Worm (Caenorhabditis elegans) whole organism, midembryonic: ENCODE data around the gene fax-1.

Experiments used
- flt-1 ChIP-seq: fragments of 200-800 bp; sonication (Bioruptor generic); IDR thresholded peaks from 2 replicates; pipeline ENCODE4 v1.3.6; 2022; ENCODE audit warnings: missing genetic modification characterization, missing compliant biosample characterization
- klf-2 ChIP-seq: fragments of 200-800 bp; sonication (Bioruptor generic); conservative IDR thresholded peaks from 2 replicates; pipeline ENCODE4 v1.3.6; 2022; ENCODE audit warnings: missing genetic modification reagents, missing genetic modification characterization, missing compliant biosample characterization
- ref-1 ChIP-seq: fragments of 200-800 bp; sonication (Bioruptor generic); conservative IDR thresholded peaks from 2 replicates; pipeline ENCODE4 v1.3.6; 2022; ENCODE audit warnings: missing genetic modification reagents, missing genetic modification characterization, missing compliant biosample characterization
- tab-1 ChIP-seq: fragments of 200-800 bp; sonication (Bioruptor generic); IDR thresholded peaks from 2 replicates; pipeline ENCODE4 v1.3.6; 2022; ENCODE audit warnings: missing genetic modification characterization, missing compliant biosample characterization
- ztf-23 ChIP-seq: fragments of 200-800 bp; sonication (Bioruptor generic); IDR thresholded peaks from 2 replicates; pipeline ENCODE4 v1.3.6; 2022; ENCODE audit warnings: missing genetic modification reagents, missing genetic modification characterization, missing compliant biosample characterization
- ztf-29 ChIP-seq: fragments of 200-800 bp; sonication (Bioruptor generic); IDR thresholded peaks from 2 replicates; pipeline ENCODE4 v1.3.6; 2022; ENCODE audit warnings: missing genetic modification reagents, missing genetic modification characterization, missing compliant biosample characterization

ce11 chrX:3165569-3165968 lies 33.6 kb downstream of the fax-1 start, which contains the start of gene pfut-1:
- TF ChIP-seq ztf-29 (GFP tag; lab: Robert Waterston, UW): no peak
- TF ChIP-seq klf-2 (GFP tag; lab: Robert Waterston, UW): no peak
- TF ChIP-seq flt-1 (GFP tag; lab: Robert Waterston, UW): no peak
- no peak for TF ChIP-seq ref-1 (GFP tag; lab: Robert Waterston, UW)
- no peak for TF ChIP-seq ztf-23 (GFP tag; lab: Robert Waterston, UW)
- no peak for TF ChIP-seq tab-1
